Worm (Caenorhabditis elegans) whole organism, L4/young adult: ENCODE data around the gene pyk-2.

Experiments
- W03F9.2 ChIP-seq: fragments of 150-350 bp; optimal IDR thresholded peaks from 2 replicates; lab custom pipeline; 2014; ENCODE audit warnings: missing biosample characterization, missing genetic modification characterization
- him-1 ChIP-seq: sonication (generic microtip); optimal IDR thresholded peaks from 2 replicates; lab custom pipeline; 2016; ENCODE audit warnings: missing genotype, missing genetic modification reagents, missing genetic modification characterization, missing compliant biosample characterization

DNA sequence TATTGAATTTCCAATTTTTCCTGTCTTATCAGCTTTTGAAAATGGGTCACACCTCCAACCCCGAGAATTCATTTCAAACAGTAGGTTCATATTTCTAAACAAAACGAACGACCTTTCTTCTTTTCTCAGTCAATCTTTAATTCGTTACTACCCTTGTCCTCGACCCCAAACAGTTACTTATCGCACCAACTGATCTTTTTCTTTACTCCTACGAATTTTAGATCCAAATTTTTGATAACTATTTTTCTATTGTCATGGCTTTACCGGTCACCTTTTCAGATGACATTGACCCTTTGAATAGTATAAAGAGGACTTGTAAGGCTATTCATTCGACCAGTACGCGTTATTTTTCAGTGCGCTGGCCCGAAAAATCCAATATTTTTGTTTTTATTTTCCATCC, 6.4 kb downstream of the pyk-2 start:
- TF ChIP-seq him-1 (no peak), W03F9.2 (no peak)
